Worm (Caenorhabditis elegans) whole organism, L3 larva: ENCODE results near the gene C30G7.4.

Experiments used
- egl-27 ChIP-seq: sonication (generic microtip); optimal IDR thresholded peaks from 4 replicates; lab custom pipeline; 2017; ENCODE audit warnings: missing biosample characterization, missing genetic modification reagents, missing genetic modification characterization
- elt-3 ChIP-seq, 3 experiments: fragments of 150-350 bp in 1 of 3; sonication (generic microtip) in 2 of 3; optimal IDR thresholded peaks; 2 replicates in 2 of 3; 4 replicates in 1 of 3; lab custom pipeline; 2014 to 2017; ENCODE audit warnings: missing biosample characterization in 3 of 3, missing genetic modification characterization in 3 of 3
- pqm-1 ChIP-seq: fragments of 150-350 bp; optimal IDR thresholded peaks from 2 replicates; lab custom pipeline; 2017; ENCODE audit warnings: missing biosample characterization, missing genetic modification characterization, inconsistent platforms

DNA sequence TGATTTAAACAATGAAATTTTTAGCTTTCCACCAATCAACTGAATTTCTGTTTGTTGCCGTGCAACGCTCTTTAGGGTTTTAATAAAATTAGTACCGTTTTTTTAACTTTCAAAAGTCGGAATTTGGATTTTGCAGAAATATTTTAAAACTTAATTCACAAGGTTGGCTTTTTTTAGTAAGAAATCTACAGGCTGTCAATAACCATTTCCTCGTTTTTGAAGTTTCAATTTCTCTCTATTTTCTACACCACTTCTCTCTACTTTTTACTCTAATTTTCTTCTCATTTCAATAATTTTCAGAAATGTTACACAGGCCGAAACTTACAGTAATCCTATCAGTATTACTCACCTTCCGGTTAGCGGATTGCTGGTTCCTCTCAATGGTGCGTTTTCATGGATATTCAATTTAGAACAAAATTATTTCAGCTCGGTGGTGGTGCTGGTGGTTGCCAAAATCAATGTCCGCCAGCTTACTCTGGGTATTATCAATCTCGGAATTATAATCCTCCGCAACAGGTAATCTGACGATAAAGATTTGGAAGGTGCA lies 31.4 kb upstream of the C30G7.4 start, which contains the start of the genes grd-12 and F02D8.1:
- TF ChIP-seq pqm-1 (tag; lab: Kevin White, UChicago): no peak
- no peak for TF ChIP-seq elt-3 (tag; optimal IDR thresholded peaks at IDR 0.05; lab: Kevin White, UChicago)
- no peak for TF ChIP-seq egl-27 (tag; lab: Kevin White, UChicago)
